Fruit fly (Drosophila melanogaster): Measurements from ENCODE around the gene Prps.
A peak's percentile ranks its signal among the peaks of the same experiment; 100 is the strongest.

- no peak for TF ChIP-seq CG7839 (tag; optimal IDR thresholded peaks at IDR 0.05)
- TF ChIP-seq Camta (GFP tag; optimal IDR thresholded peaks at IDR 0.05), result no peak
- TF ChIP-seq da (GFP tag; optimal IDR thresholded peaks at IDR 0.05), result no peak
- no peak for TF ChIP-seq CG8765 (GFP tag; IDR thresholded peaks at IDR 0.05)
- peak; percentile 27 for TF ChIP-seq HLHmδ (GFP tag; optimal IDR thresholded peaks at IDR 0.05)
- TF ChIP-seq disco-r (GFP tag; optimal IDR thresholded peaks at IDR 0.05), result no peak
- TF ChIP-seq trh (GFP tag; optimal IDR thresholded peaks at IDR 0.05), result no peak
- no peak for TF ChIP-seq Sox102F (GFP tag; optimal IDR thresholded peaks at IDR 0.05)
- TF ChIP-seq cad (GFP tag; optimal IDR thresholded peaks at IDR 0.05), result no peak
Measured at dm6 chr3L:9729795-9730421, 33.4 kb upstream of the Prps start, which contains the start of gene ATPsynB.

Data from whole organism, embryonic.